Fruit fly (Drosophila melanogaster): Measurements from ENCODE around the gene CG14137.
A peak's percentile ranks its signal among the peaks of the same experiment; 100 is the strongest.

CG14137 gene

dm6 chr3L:11561946-11562760 is 37.7 kb downstream of the CG14137 start, which contains the start of the genes CG7394 and Mob2 (continued):
- peak; percentile 41 for TF ChIP-seq ERR (GFP tag; optimal IDR thresholded peaks at IDR 0.05)
- TF ChIP-seq CG17802 (tag; optimal IDR thresholded peaks at IDR 0.05), result peak; percentile 62
- peak; percentile 53 for TF ChIP-seq Atf-2 (GFP tag; optimal IDR thresholded peaks at IDR 0.05)
- TF ChIP-seq zen2 (GFP tag; IDR thresholded peaks at IDR 0.05; ENCODE audit: partially characterized antibody), result no peak; the same call in 2 of the 3 replicates
- TF ChIP-seq org-1 (GFP tag; optimal IDR thresholded peaks at IDR 0.05), result peak; percentile 25
- TF ChIP-seq CG6765 (GFP tag; optimal IDR thresholded peaks at IDR 0.05), result peak; percentile 83
- TF ChIP-seq Abd-B (GFP tag; optimal IDR thresholded peaks at IDR 0.05), result peak; percentile 90
- TF ChIP-seq prd (optimal IDR thresholded peaks at IDR 0.05), result no peak
- TF ChIP-seq prd (GFP tag; IDR thresholded peaks at IDR 0.05), result peak; percentile 92
- TF ChIP-seq oc (tag; optimal IDR thresholded peaks at IDR 0.05), result peak; percentile 76
- no peak for TF ChIP-seq aop (GFP tag; IDR thresholded peaks at IDR 0.05)
- TF ChIP-seq CG31441 (GFP tag; IDR thresholded peaks at IDR 0.05), result peak; percentile 84
- TF ChIP-seq CG1603 (tag; optimal IDR thresholded peaks at IDR 0.05), result peak; percentile 78
- peak; percentile 60; the same call in 2 of the 3 replicates for TF ChIP-seq hb (GFP tag; IDR thresholded peaks at IDR 0.05; ENCODE audit: partially characterized antibody)
- TF ChIP-seq ase (GFP tag; IDR thresholded peaks at IDR 0.05), result peak; percentile 81
- TF ChIP-seq CG17328 (GFP tag; IDR thresholded peaks at IDR 0.05), result peak; percentile 92
- TF ChIP-seq Myb (GFP tag; optimal IDR thresholded peaks at IDR 0.05), result peak; percentile 59
- no peak for TF ChIP-seq run (tag; optimal IDR thresholded peaks at IDR 0.05)
- peak; percentile 90 for TF ChIP-seq CG6689 (GFP tag; IDR thresholded peaks at IDR 0.05)
- TF ChIP-seq Adf1 (GFP tag; IDR thresholded peaks at IDR 0.05), result peak; percentile 55; the same call in 1 of the 2 replicates
- TF ChIP-seq ttk (GFP tag; IDR thresholded peaks at IDR 0.05), result peak; percentile 88
- peak; percentile 90 for TF ChIP-seq CG10654 (GFP tag; optimal IDR thresholded peaks at IDR 0.05)
- peak; percentile 61 for TF ChIP-seq CG3995 (GFP tag; optimal IDR thresholded peaks at IDR 0.05)
- peak; percentile 86 for TF ChIP-seq Fer3 (tag; optimal IDR thresholded peaks at IDR 0.05)
- peak; percentile 79; the same call in 1 of the 2 replicates for TF ChIP-seq CG32767 (GFP tag; IDR thresholded peaks at IDR 0.05)
- TF ChIP-seq Tbp (GFP tag; optimal IDR thresholded peaks at IDR 0.05), result no peak
- peak; percentile 70 for TF ChIP-seq CG4707 (GFP tag; optimal IDR thresholded peaks at IDR 0.05)
- peak; percentile 61 to 91 for TF ChIP-seq Pdp1 (GFP tag; optimal IDR thresholded peaks at IDR 0.05)
- peak; percentile 96 for TF ChIP-seq Sox102F (GFP tag; optimal IDR thresholded peaks at IDR 0.05)
- TF ChIP-seq Dek (tag; optimal IDR thresholded peaks at IDR 0.05), result peak; percentile 81
- TF ChIP-seq CG10979 (tag; optimal IDR thresholded peaks at IDR 0.05), result peak; percentile 85
- peak; percentile 20 for TF ChIP-seq disco-r (GFP tag; optimal IDR thresholded peaks at IDR 0.05)
- peak; percentile 86 for TF ChIP-seq CG6791 (GFP tag; IDR thresholded peaks at IDR 0.05; ENCODE audit: partially characterized antibody)
- peak; percentile 67 for TF ChIP-seq Deaf1 (tag; optimal IDR thresholded peaks at IDR 0.05)
- TF ChIP-seq rib (GFP tag; IDR thresholded peaks at IDR 0.05), result peak; percentile 87
- TF ChIP-seq CG10321 (GFP tag; IDR thresholded peaks at IDR 0.05), result peak; percentile 67
- TF ChIP-seq CG14710 (tag; optimal IDR thresholded peaks at IDR 0.05), result peak; percentile 92
- TF ChIP-seq jing (GFP tag; optimal IDR thresholded peaks at IDR 0.05), result peak; percentile 75
- TF ChIP-seq cato (GFP tag; optimal IDR thresholded peaks at IDR 0.05; ENCODE audit: borderline replicate concordance), result peak; percentile 82
- TF ChIP-seq CG15073 (GFP tag; optimal IDR thresholded peaks at IDR 0.05), result peak; percentile 44
- peak; percentile 84 for TF ChIP-seq CG9817 (tag; optimal IDR thresholded peaks at IDR 0.05)
- peak; percentile 88 for TF ChIP-seq CG17359 (tag; optimal IDR thresholded peaks at IDR 0.05)
- peak in 1 of 2 experiments; percentile 94 for TF ChIP-seq bsh (GFP tag; optimal IDR thresholded peaks at IDR 0.05)
- peak; percentile 98 for TF ChIP-seq ewg (GFP tag; optimal IDR thresholded peaks at IDR 0.05)
- peak; percentile 73 for TF ChIP-seq Dad (GFP tag; optimal IDR thresholded peaks at IDR 0.05)
- TF ChIP-seq lola (GFP tag; optimal IDR thresholded peaks at IDR 0.05), result peak in 1 of 3 experiments; percentile 85
- peak; percentile 63 for TF ChIP-seq CG1529 (GFP tag; optimal IDR thresholded peaks at IDR 0.05)
- TF ChIP-seq Atf6 (GFP tag; IDR thresholded peaks at IDR 0.05), result peak; percentile 94

All from whole organism, embryonic.